Worm (Caenorhabditis elegans): ENCODE data around the gene T25B9.2.

ce11 chrIV:10718865-10719264 lies 32.8 kb downstream of the T25B9.2 start:
- TF ChIP-seq unc-62 (GFP tag; optimal IDR thresholded peaks at IDR 0.05) (no peak), unc-39 (tag; optimal IDR thresholded peaks at IDR 0.05) (no peak), mab-5 (tag; optimal IDR thresholded peaks at IDR 0.05) (no peak), nhr-12 (tag; optimal IDR thresholded peaks at IDR 0.05) (no peak), elt-3 (tag; optimal IDR thresholded peaks at IDR 0.05) (no peak), pha-4 (tag; optimal IDR thresholded peaks at IDR 0.05) (no peak), M03D4.4 (tag; optimal IDR thresholded peaks at IDR 0.05) (no peak), nhr-28 (tag; optimal IDR thresholded peaks at IDR 0.05) (no peak), snpc-4 (tag; optimal IDR thresholded peaks at IDR 0.05) (no peak), ceh-39 (tag; optimal IDR thresholded peaks at IDR 0.05) (no peak), ces-1 (GFP tag; optimal IDR thresholded peaks at IDR 0.05) (no peak), flh-1 (GFP tag; optimal IDR thresholded peaks at IDR 0.05) (no peak)

All from whole organism, mixed stage, embryonic.